Worm (Caenorhabditis elegans) whole organism, L1 larva: Measurements from ENCODE around the gene cdk-4.

Source experiments
- C04F5.9 ChIP-seq: sonication (generic microtip); optimal IDR thresholded peaks from 2 replicates; lab custom pipeline; 2016; ENCODE audit warnings: missing genetic modification characterization, missing compliant biosample characterization
- C16A3.4 ChIP-seq: fragments of 150-350 bp; optimal IDR thresholded peaks from 2 replicates; lab custom pipeline; 2014; ENCODE audit warnings: missing biosample characterization, missing genetic modification characterization
- C34B4.2 ChIP-seq: sonication (generic microtip); optimal IDR thresholded peaks from 2 replicates; lab custom pipeline; 2017; ENCODE audit warnings: mild to moderate bottlenecking, missing genetic modification characterization, missing compliant biosample characterization
- F16B12.6 ChIP-seq: fragments of 150-350 bp; optimal IDR thresholded peaks from 2 replicates; lab custom pipeline; 2014; ENCODE audit warnings: missing biosample characterization, missing genetic modification characterization
- Y116A8C.19 ChIP-seq: sonication (generic microtip); optimal IDR thresholded peaks from 2 replicates; lab custom pipeline; 2016; ENCODE audit warnings: missing compliant biosample characterization, missing genetic modification characterization, borderline replicate concordance
- alr-1 ChIP-seq: fragments of 200-800 bp; sonication (Bioruptor generic); optimal IDR thresholded peaks from 2 replicates; lab custom pipeline; 2018; ENCODE audit warnings: borderline replicate concordance, mild to moderate bottlenecking, missing genetic modification characterization, missing compliant biosample characterization
- ceh-63 ChIP-seq: fragments of 200-800 bp; sonication (Bioruptor generic); optimal IDR thresholded peaks from 2 replicates; lab custom pipeline; 2018; ENCODE audit warnings: mild to moderate bottlenecking, missing genetic modification characterization, missing compliant biosample characterization
- ceh-82 ChIP-seq, 3 experiments: fragments of 150-350 bp in 1 of 3; sonication (generic microtip) in 2 of 3; optimal IDR thresholded peaks; 2 replicates each; lab custom pipeline; 2014 to 2017; ENCODE audit warnings: missing biosample characterization in 3 of 3, missing genetic modification characterization in 3 of 3
- ceh-88 ChIP-seq: fragments of 200-800 bp; sonication (Bioruptor generic); IDR thresholded peaks from 2 replicates; pipeline ENCODE4 v1.3.6; 2022; ENCODE audit warnings: missing genetic modification characterization, missing compliant biosample characterization
- ceh-90 ChIP-seq: sonication (generic microtip); optimal IDR thresholded peaks from 2 replicates; lab custom pipeline; 2016; ENCODE audit warnings: missing genetic modification characterization, missing compliant biosample characterization
- ces-1 ChIP-seq: fragments of 150-350 bp; optimal IDR thresholded peaks from 2 replicates; lab custom pipeline; 2014; ENCODE audit warnings: missing biosample characterization, missing genetic modification reagents, missing genetic modification characterization
- dpl-1 ChIP-seq, 3 experiments: fragments of 150-350 bp in 2 of 3; sonication (generic microtip) in 1 of 3; optimal IDR thresholded peaks; 2 replicates each; lab custom pipeline; 2014 to 2017; ENCODE audit warnings: missing biosample characterization in 3 of 3, missing genetic modification characterization in 3 of 3, missing genetic modification reagents in 3 of 3
- egl-13 ChIP-seq: sonication (generic microtip); optimal IDR thresholded peaks from 2 replicates; lab custom pipeline; 2016; ENCODE audit warnings: missing genotype, missing genetic modification reagents, missing genetic modification characterization, missing compliant biosample characterization
- egl-27 ChIP-seq, 2 experiments: fragments of 150-350 bp in 1 of 2; sonication (generic microtip); optimal IDR thresholded peaks; 3 replicates each; lab custom pipeline; 2017 to 2018; ENCODE audit warnings: missing biosample characterization in 2 of 2, missing genetic modification characterization in 2 of 2, missing genetic modification reagents in 2 of 2
- elt-2 ChIP-seq: sonication (generic microtip); optimal IDR thresholded peaks from 2 replicates; lab custom pipeline; 2016; ENCODE audit warnings: missing genetic modification characterization, mild to moderate bottlenecking, inconsistent platforms, missing compliant biosample characterization, missing genetic modification reagents
- elt-3 ChIP-seq, 6 experiments: fragments of 150-350 bp in 1 of 6; sonication (generic microtip); optimal IDR thresholded peaks; 2 replicates each; lab custom pipeline; 2017 to 2018; ENCODE audit warnings: missing biosample characterization in 6 of 6, missing genetic modification characterization in 6 of 6, inconsistent platforms in 1 of 6
- ets-5 ChIP-seq: fragments of 200-800 bp; sonication (Bioruptor generic); IDR thresholded peaks from 2 replicates; pipeline ENCODE4 v1.3.6; 2022; ENCODE audit warnings: missing genetic modification characterization, missing compliant biosample characterization
- fkh-4 ChIP-seq: sonication (generic microtip); optimal IDR thresholded peaks from 2 replicates; lab custom pipeline; 2016; ENCODE audit warnings: missing compliant biosample characterization, missing genetic modification characterization, borderline replicate concordance
- grh-1 ChIP-seq: fragments of 200-800 bp; sonication (Bioruptor generic); IDR thresholded peaks from 2 replicates; pipeline ENCODE4 v1.3.6; 2022; ENCODE audit warnings: missing genetic modification reagents, missing genetic modification characterization, missing compliant biosample characterization
- hpl-2 ChIP-seq: fragments of 150-350 bp; optimal IDR thresholded peaks from 2 replicates; lab custom pipeline; 2014; ENCODE audit warnings: missing biosample characterization, missing genetic modification reagents, missing genetic modification characterization
- irx-1 ChIP-seq: sonication (generic microtip); optimal IDR thresholded peaks from 2 replicates; lab custom pipeline; 2016; ENCODE audit warnings: missing genetic modification characterization, missing compliant biosample characterization
- isw-1 ChIP-seq: fragments of 200-800 bp; sonication (Bioruptor generic); IDR thresholded peaks from 2 replicates; pipeline ENCODE4 v1.3.6; 2022; ENCODE audit warnings: missing genetic modification characterization, missing compliant biosample characterization
- jun-1 ChIP-seq: fragments of 150-350 bp; optimal IDR thresholded peaks from 2 replicates; lab custom pipeline; 2014; ENCODE audit warnings: missing biosample characterization, missing genetic modification reagents, missing genetic modification characterization
- lin-14 ChIP-seq: fragments of 200-800 bp; sonication (Bioruptor generic); optimal IDR thresholded peaks from 2 replicates; lab custom pipeline; 2018; ENCODE audit warnings: mild to moderate bottlenecking, missing genetic modification characterization, moderate library complexity, missing compliant biosample characterization
- lin-15B ChIP-seq: fragments of 150-350 bp; sonication (generic microtip); optimal IDR thresholded peaks from 3 replicates; lab custom pipeline; 2014; ENCODE audit warnings: missing biosample characterization, missing genetic modification characterization
- lin-35 ChIP-seq, 2 experiments: fragments of 150-350 bp; optimal IDR thresholded peaks; 2 replicates each; lab custom pipeline; 2014; ENCODE audit warnings: missing biosample characterization in 2 of 2, missing genetic modification characterization in 2 of 2, missing genetic modification reagents in 2 of 2
- lin-39 ChIP-seq: fragments of 150-350 bp; optimal IDR thresholded peaks from 2 replicates; lab custom pipeline; 2014; ENCODE audit warnings: missing biosample characterization, missing genetic modification reagents, missing genetic modification characterization
- lir-3 ChIP-seq: sonication (generic microtip); optimal IDR thresholded peaks from 2 replicates; lab custom pipeline; 2016; ENCODE audit warnings: mild to moderate bottlenecking, missing genetic modification characterization, moderate library complexity, missing compliant biosample characterization; ENCODE audit not compliant: poor library complexity
- lsy-2 ChIP-seq, 2 experiments: fragments of 150-350 bp; optimal IDR thresholded peaks; 2 replicates each; lab custom pipeline; 2014; ENCODE audit warnings: missing biosample characterization in 2 of 2, missing genetic modification characterization in 2 of 2
- mef-2 ChIP-seq: fragments of 150-350 bp; optimal IDR thresholded peaks from 2 replicates; lab custom pipeline; 2014; ENCODE audit warnings: missing biosample characterization, missing genetic modification characterization
- mep-1 ChIP-seq: fragments of 150-350 bp; optimal IDR thresholded peaks from 2 replicates; lab custom pipeline; 2014; ENCODE audit warnings: missing biosample characterization, missing genetic modification characterization
- nhr-11 ChIP-seq: fragments of 150-350 bp; optimal IDR thresholded peaks from 2 replicates; lab custom pipeline; 2014; ENCODE audit warnings: missing biosample characterization, missing genetic modification characterization
- nhr-12 ChIP-seq: sonication (generic microtip); optimal IDR thresholded peaks from 2 replicates; lab custom pipeline; 2017; ENCODE audit warnings: missing biosample characterization, missing genetic modification characterization
- nhr-19 ChIP-seq: fragments of 200-800 bp; sonication (Bioruptor generic); conservative IDR thresholded peaks from 2 replicates; pipeline ENCODE4 v1.3.6; 2022; ENCODE audit warnings: missing genetic modification characterization, missing compliant biosample characterization
- nhr-237 ChIP-seq: fragments of 150-350 bp; optimal IDR thresholded peaks from 2 replicates; lab custom pipeline; 2014; ENCODE audit warnings: missing biosample characterization, missing genetic modification characterization
- nhr-28 ChIP-seq: fragments of 150-350 bp; optimal IDR thresholded peaks from 2 replicates; lab custom pipeline; 2014; ENCODE audit warnings: missing biosample characterization, missing genetic modification characterization
- nhr-47 ChIP-seq: sonication (generic microtip); optimal IDR thresholded peaks from 2 replicates; lab custom pipeline; 2016; ENCODE audit warnings: mild to moderate bottlenecking, missing genetic modification characterization, moderate library complexity, missing compliant biosample characterization
- nhr-77 ChIP-seq: fragments of 150-350 bp; optimal IDR thresholded peaks from 2 replicates; lab custom pipeline; 2014; ENCODE audit warnings: missing biosample characterization, missing genetic modification characterization
- nhr-90 ChIP-seq: sonication (generic microtip); optimal IDR thresholded peaks from 2 replicates; lab custom pipeline; 2016; ENCODE audit warnings: mild to moderate bottlenecking, missing genetic modification characterization, missing compliant biosample characterization; ENCODE audit not compliant: poor library complexity
- pqm-1 ChIP-seq: sonication (generic microtip); optimal IDR thresholded peaks from 3 replicates; lab custom pipeline; 2017; ENCODE audit warnings: missing biosample characterization, missing genetic modification characterization
- rnt-1 ChIP-seq: sonication (generic microtip); optimal IDR thresholded peaks from 2 replicates; lab custom pipeline; 2016; ENCODE audit warnings: mild to moderate bottlenecking, missing genetic modification characterization, moderate library complexity, missing compliant biosample characterization
- skn-1 ChIP-seq: fragments of 150-350 bp; optimal IDR thresholded peaks from 2 replicates; lab custom pipeline; 2014; ENCODE audit warnings: missing biosample characterization, missing genetic modification characterization
- snu-23 ChIP-seq: sonication (generic microtip); optimal IDR thresholded peaks from 2 replicates; lab custom pipeline; 2016; ENCODE audit warnings: missing genetic modification characterization, missing compliant biosample characterization
- sox-4 ChIP-seq: sonication (generic microtip); optimal IDR thresholded peaks from 2 replicates; lab custom pipeline; 2016; ENCODE audit warnings: missing genetic modification characterization, missing compliant biosample characterization
- sup-37 ChIP-seq: fragments of 200-800 bp; sonication (Bioruptor generic); optimal IDR thresholded peaks from 2 replicates; lab custom pipeline; 2018; ENCODE audit warnings: mild to moderate bottlenecking, missing genetic modification characterization, missing compliant biosample characterization
- swsn-7 ChIP-seq: sonication (generic microtip); optimal IDR thresholded peaks from 2 replicates; lab custom pipeline; 2016; ENCODE audit warnings: missing genetic modification characterization, missing compliant biosample characterization
- tbx-2 ChIP-seq: sonication (generic microtip); optimal IDR thresholded peaks from 2 replicates; lab custom pipeline; 2016; ENCODE audit warnings: missing genetic modification characterization, missing compliant biosample characterization
- unc-30 ChIP-seq: sonication (generic microtip); optimal IDR thresholded peaks from 2 replicates; lab custom pipeline; 2017; ENCODE audit warnings: missing biosample characterization, missing genetic modification characterization
- unc-62 ChIP-seq: fragments of 150-350 bp; optimal IDR thresholded peaks from 2 replicates; lab custom pipeline; 2014; ENCODE audit warnings: missing biosample characterization, missing genetic modification reagents, missing genetic modification characterization
- unc-98 ChIP-seq: fragments of 200-800 bp; sonication (Bioruptor generic); IDR thresholded peaks from 2 replicates; pipeline ENCODE4 v1.3.6; 2022; ENCODE audit warnings: missing genetic modification characterization, missing compliant biosample characterization
- vab-15 ChIP-seq: sonication (generic microtip); optimal IDR thresholded peaks from 2 replicates; lab custom pipeline; 2017; ENCODE audit warnings: missing genotype, mild to moderate bottlenecking, missing genetic modification characterization, missing compliant biosample characterization
- xbp-1 ChIP-seq: sonication (generic microtip); optimal IDR thresholded peaks from 2 replicates; lab custom pipeline; 2016; ENCODE audit warnings: missing genetic modification characterization, missing compliant biosample characterization
- ztf-4 ChIP-seq: fragments of 150-350 bp; optimal IDR thresholded peaks from 2 replicates; lab custom pipeline; 2014; ENCODE audit warnings: missing biosample characterization, missing genetic modification characterization

Gene cdk-4

DNA sequence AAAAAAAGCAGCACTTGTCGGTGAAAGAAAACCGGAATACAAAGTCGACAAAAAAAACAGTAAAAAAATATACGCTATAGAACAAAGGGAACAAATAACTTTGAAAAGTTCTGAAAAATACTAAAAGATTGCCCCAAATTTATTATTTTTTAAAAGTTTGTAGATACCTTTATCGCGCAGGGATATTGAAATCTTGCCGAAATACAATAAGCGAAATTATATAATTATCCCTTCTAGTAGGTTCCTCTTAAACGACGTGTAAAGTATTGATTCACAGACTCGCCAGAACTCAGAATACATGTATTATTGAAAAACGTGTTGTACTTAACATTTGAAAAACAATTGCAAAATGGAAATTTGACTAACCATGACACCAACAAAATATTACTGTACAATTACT lies 4.3 kb downstream of the cdk-4 start (continued):
- TF ChIP-seq nhr-12 (tag; lab: Kevin White, UChicago) (no peak), ets-5 (no peak), sup-37 (GFP tag; lab: Kevin White, UChicago) (peak; percentile 35), swsn-7 (tag; lab: Kevin White, UChicago) (peak; percentile 89), lsy-2 (tag; optimal IDR thresholded peaks at IDR 0.05; lab: Kevin White, UChicago) (peak; percentile 88), hpl-2 (GFP tag; lab: Kevin White, UChicago) (peak; percentile 93), xbp-1 (tag; lab: Kevin White, UChicago) (peak; percentile 89), rnt-1 (tag; lab: Kevin White, UChicago) (peak; percentile 24), C34B4.2 (tag; lab: Kevin White, UChicago) (no peak), F16B12.6 (tag; lab: Kevin White, UChicago) (no peak), ztf-4 (tag; lab: Kevin White, UChicago) (peak; percentile 90), nhr-90 (peak; percentile 95), unc-98 (GFP tag; lab: Robert Waterston, UW) (0 out of 2 replicates have a peak, but pooled peaks have one; percentile 51), Y116A8C.19 (no peak), elt-2 (peak; percentile 79), ceh-63 (GFP tag; lab: Kevin White, UChicago) (no peak), lin-39 (tag; lab: Kevin White, UChicago) (peak; percentile 96), C04F5.9 (tag; lab: Kevin White, UChicago) (peak; percentile 32), vab-15 (tag; lab: Kevin White, UChicago) (no peak), nhr-19 (peak; percentile 94), mef-2 (peak; percentile 61), lin-14 (peak; percentile 88), sox-4 (tag; lab: Kevin White, UChicago) (peak; percentile 97), dpl-1 (GFP tag; optimal IDR thresholded peaks at IDR 0.05; lab: Kevin White, UChicago) (peak; percentile 38 to 46 (median 40)), grh-1 (GFP tag; lab: Robert Waterston, UW) (peak; percentile 85), nhr-11 (tag; lab: Kevin White, UChicago) (peak; percentile 95), lir-3 (peak; percentile 81), tbx-2 (tag; lab: Kevin White, UChicago) (peak; percentile 91), pqm-1 (tag; lab: Kevin White, UChicago) (peak; percentile 79), snu-23 (peak; percentile 97), jun-1 (tag; lab: Kevin White, UChicago) (peak; percentile 93), nhr-28 (tag; lab: Kevin White, UChicago) (no peak), irx-1 (tag; lab: Kevin White, UChicago) (peak; percentile 95), unc-62 (GFP tag; lab: Kevin White, UChicago) (no peak), ceh-82 (tag; optimal IDR thresholded peaks at IDR 0.05; lab: Kevin White, UChicago) (peak; percentile 90 to 96 (median 94)), unc-30 (tag; lab: Kevin White, UChicago) (no peak), egl-13 (tag; lab: Kevin White, UChicago) (peak; percentile 84), nhr-47 (tag; lab: Kevin White, UChicago) (peak; percentile 97), egl-27 (tag; optimal IDR thresholded peaks at IDR 0.05; lab: Kevin White, UChicago) (peak; percentile 12), ceh-90 (tag; lab: Kevin White, UChicago) (no peak), mep-1 (tag; lab: Kevin White, UChicago) (peak; percentile 94), isw-1 (peak; percentile 64), elt-3 (tag; optimal IDR thresholded peaks at IDR 0.05; lab: Kevin White, UChicago) (peak in 3 of 6 experiments; percentile 13 to 95 (median 70)), nhr-77 (tag; lab: Kevin White, UChicago) (peak; percentile 87), lin-35 (GFP tag; optimal IDR thresholded peaks at IDR 0.05; lab: Kevin White, UChicago) (peak; percentile 44 to 83), fkh-4 (peak; percentile 72), lin-15B (tag; lab: Kevin White, UChicago) (peak; percentile 30), skn-1 (peak; percentile 91), nhr-237 (peak; percentile 79), ceh-88 (GFP tag; lab: Robert Waterston, UW) (peak; percentile 80), C16A3.4 (tag; lab: Kevin White, UChicago) (peak; percentile 97), alr-1 (tag; lab: Kevin White, UChicago) (no peak), ces-1 (GFP tag; lab: Kevin White, UChicago) (no peak)
